Worm (Caenorhabditis elegans): ENCODE measurements around the gene Y59A8B.19.

DNA sequence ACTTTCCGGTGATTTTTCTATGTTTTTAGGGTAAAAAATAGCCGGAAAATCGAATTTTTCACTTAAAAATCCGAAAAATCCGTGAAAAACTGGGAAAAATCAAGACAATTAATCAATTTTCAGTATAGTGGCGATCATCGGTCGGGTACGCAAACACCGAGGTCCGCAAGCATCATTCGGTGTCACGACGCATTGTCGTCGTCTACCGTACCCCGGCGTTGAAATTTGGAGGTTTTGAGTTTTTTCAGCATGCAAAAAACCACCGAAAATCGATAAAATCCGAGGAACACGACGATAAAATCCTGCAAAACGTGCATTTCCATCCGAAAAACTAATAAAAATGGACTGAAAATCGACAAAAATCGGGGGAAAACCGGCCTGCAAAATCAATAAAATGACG lies 25.3 kb upstream of the Y59A8B.19 start:
- peak; percentile 37 for TF ChIP-seq tbx-2 (tag; optimal IDR thresholded peaks at IDR 0.05)
- TF ChIP-seq nhr-12 (tag; optimal IDR thresholded peaks at IDR 0.05), result no peak
- peak; percentile 32 for TF ChIP-seq fkh-10 (GFP tag; optimal IDR thresholded peaks at IDR 0.05)
- TF ChIP-seq unc-62 (GFP tag; optimal IDR thresholded peaks at IDR 0.05), result no peak
- no peak for TF ChIP-seq ceh-8 (GFP tag; optimal IDR thresholded peaks at IDR 0.05)
- TF ChIP-seq dpl-1 (GFP tag; optimal IDR thresholded peaks at IDR 0.05), result peak; percentile 45 to 61 (median 50)
- TF ChIP-seq efl-1 (optimal IDR thresholded peaks at IDR 0.05), result peak; percentile 66 to 67
- peak; percentile 64 to 94 for TF ChIP-seq efl-1 (GFP tag; optimal IDR thresholded peaks at IDR 0.05 in 1 of 2)
- TF ChIP-seq elt-3 (tag; optimal IDR thresholded peaks at IDR 0.05), result peak in 1 of 6 experiments; percentile 1
- no peak for TF ChIP-seq unc-98 (GFP tag; IDR thresholded peaks at IDR 0.05)
